Worm (Caenorhabditis elegans) whole organism, L3 larva: Measurements from ENCODE around the gene F54A3.6.

ENCODE experiments used
- R02D3.7 ChIP-seq: fragments of 150-350 bp; optimal IDR thresholded peaks from 2 replicates; lab custom pipeline; 2014; ENCODE audit warnings: missing biosample characterization, missing genetic modification characterization
- ZK546.5 ChIP-seq: sonication (generic microtip); optimal IDR thresholded peaks from 2 replicates; lab custom pipeline; 2017; ENCODE audit warnings: missing biosample characterization, missing genetic modification characterization
- ama-1 ChIP-seq: fragments of 150-350 bp; optimal IDR thresholded peaks from 2 replicates; lab custom pipeline; 2018
- ceh-16 ChIP-seq: sonication (generic microtip); optimal IDR thresholded peaks from 2 replicates; lab custom pipeline; 2017; ENCODE audit warnings: missing biosample characterization, missing genetic modification characterization
- ceh-28 ChIP-seq: fragments of 150-350 bp; optimal IDR thresholded peaks from 2 replicates; lab custom pipeline; 2014; ENCODE audit warnings: missing biosample characterization, missing genetic modification reagents, missing genetic modification characterization
- ceh-82 ChIP-seq: fragments of 150-350 bp; optimal IDR thresholded peaks from 2 replicates; lab custom pipeline; 2014; ENCODE audit warnings: missing biosample characterization, missing genetic modification characterization
- ceh-9 ChIP-seq: sonication (generic microtip); optimal IDR thresholded peaks from 2 replicates; lab custom pipeline; 2018; ENCODE audit warnings: missing biosample characterization, missing genetic modification characterization
- egl-27 ChIP-seq: sonication (generic microtip); optimal IDR thresholded peaks from 4 replicates; lab custom pipeline; 2017; ENCODE audit warnings: missing biosample characterization, missing genetic modification reagents, missing genetic modification characterization
- egl-5 ChIP-seq: fragments of 150-350 bp; optimal IDR thresholded peaks from 2 replicates; lab custom pipeline; 2017; ENCODE audit warnings: missing biosample characterization, missing genetic modification reagents, missing genetic modification characterization, inconsistent platforms
- elt-1 ChIP-seq: fragments of 150-350 bp; optimal IDR thresholded peaks from 2 replicates; lab custom pipeline; 2014; ENCODE audit warnings: missing biosample characterization, missing genetic modification characterization
- elt-2 ChIP-seq: sonication (generic microtip); optimal IDR thresholded peaks from 2 replicates; lab custom pipeline; 2016; ENCODE audit warnings: missing genetic modification reagents, mild to moderate bottlenecking, missing genetic modification characterization, missing compliant biosample characterization
- elt-3 ChIP-seq, 3 experiments: fragments of 150-350 bp in 1 of 3; sonication (generic microtip) in 2 of 3; optimal IDR thresholded peaks; 2 replicates in 2 of 3; 4 replicates in 1 of 3; lab custom pipeline; 2014 to 2017; ENCODE audit warnings: missing biosample characterization in 3 of 3, missing genetic modification characterization in 3 of 3
- fkh-2 ChIP-seq: fragments of 150-350 bp; optimal IDR thresholded peaks from 2 replicates; lab custom pipeline; 2014; ENCODE audit warnings: missing biosample characterization, missing genetic modification reagents, missing genetic modification characterization
- jun-1 ChIP-seq: fragments of 150-350 bp; optimal IDR thresholded peaks from 2 replicates; lab custom pipeline; 2014; ENCODE audit warnings: missing biosample characterization, missing genetic modification reagents, missing genetic modification characterization
- lin-15B ChIP-seq: fragments of 150-350 bp; optimal IDR thresholded peaks from 2 replicates; lab custom pipeline; 2014; ENCODE audit warnings: missing biosample characterization, missing genetic modification characterization
- lin-39 ChIP-seq: fragments of 150-350 bp; optimal IDR thresholded peaks from 2 replicates; lab custom pipeline; 2018; ENCODE audit warnings: missing biosample characterization, missing genetic modification reagents, missing genetic modification characterization
- lsy-12 ChIP-seq: sonication (generic microtip); optimal IDR thresholded peaks from 2 replicates; lab custom pipeline; 2016; ENCODE audit warnings: mild to moderate bottlenecking, missing genetic modification characterization, missing compliant biosample characterization
- mdl-1 ChIP-seq: fragments of 150-350 bp; optimal IDR thresholded peaks from 2 replicates; lab custom pipeline; 2014; ENCODE audit warnings: missing biosample characterization, missing genetic modification characterization
- mml-1 ChIP-seq: fragments of 150-350 bp; sonication (generic microtip); optimal IDR thresholded peaks from 3 replicates; lab custom pipeline; 2014; ENCODE audit warnings: missing biosample characterization, missing genetic modification characterization
- nfya-1 ChIP-seq: sonication (generic microtip); optimal IDR thresholded peaks from 2 replicates; lab custom pipeline; 2017; ENCODE audit warnings: missing genetic modification characterization, mild to moderate bottlenecking, missing compliant biosample characterization, antibody characterized with exemption, moderate library complexity; ENCODE audit not compliant: insufficient read depth
- nhr-11 ChIP-seq: fragments of 150-350 bp; optimal IDR thresholded peaks from 2 replicates; lab custom pipeline; 2014; ENCODE audit warnings: missing biosample characterization, missing genetic modification characterization
- nhr-23 ChIP-seq: fragments of 150-350 bp; optimal IDR thresholded peaks from 2 replicates; lab custom pipeline; 2014; ENCODE audit warnings: missing biosample characterization, missing genetic modification reagents, missing genetic modification characterization
- nhr-237 ChIP-seq: fragments of 150-350 bp; optimal IDR thresholded peaks from 2 replicates; lab custom pipeline; 2014; ENCODE audit warnings: missing biosample characterization, missing genetic modification characterization
- nhr-25 ChIP-seq: sonication (generic microtip); optimal IDR thresholded peaks from 2 replicates; lab custom pipeline; 2017; ENCODE audit warnings: missing biosample characterization, missing genetic modification characterization
- nhr-28 ChIP-seq: fragments of 150-350 bp; optimal IDR thresholded peaks from 2 replicates; lab custom pipeline; 2014; ENCODE audit warnings: missing biosample characterization, missing genetic modification characterization
- nhr-43 ChIP-seq: sonication (generic microtip); optimal IDR thresholded peaks from 2 replicates; lab custom pipeline; 2016; ENCODE audit warnings: mild to moderate bottlenecking, missing genetic modification characterization, missing compliant biosample characterization; ENCODE audit not compliant: poor library complexity, severe bottlenecking
- nhr-77 ChIP-seq: fragments of 150-350 bp; optimal IDR thresholded peaks from 2 replicates; lab custom pipeline; 2014; ENCODE audit warnings: missing biosample characterization, missing genetic modification characterization
- pha-4 ChIP-seq: fragments of 150-350 bp; optimal IDR thresholded peaks from 2 replicates; lab custom pipeline; 2014; ENCODE audit warnings: missing biosample characterization, missing genetic modification reagents, missing genetic modification characterization
- pqm-1 ChIP-seq: fragments of 150-350 bp; optimal IDR thresholded peaks from 2 replicates; lab custom pipeline; 2017; ENCODE audit warnings: missing biosample characterization, missing genetic modification characterization, inconsistent platforms
- sea-2 ChIP-seq: fragments of 150-350 bp; sonication (generic microtip); optimal IDR thresholded peaks from 4 replicates; lab custom pipeline; 2014; ENCODE audit warnings: missing biosample characterization, missing genetic modification reagents, missing genetic modification characterization
- skn-1 ChIP-seq: fragments of 150-350 bp; optimal IDR thresholded peaks from 2 replicates; lab custom pipeline; 2014; ENCODE audit warnings: missing biosample characterization, missing genetic modification characterization
- snpc-4 ChIP-seq: fragments of 150-350 bp; optimal IDR thresholded peaks from 2 replicates; lab custom pipeline; 2014; ENCODE audit warnings: missing biosample characterization, missing genetic modification characterization
- unc-39 ChIP-seq: sonication (generic microtip); optimal IDR thresholded peaks from 4 replicates; lab custom pipeline; 2017; ENCODE audit warnings: missing biosample characterization, missing genetic modification characterization
- unc-62 ChIP-seq: fragments of 150-350 bp; sonication (generic microtip); optimal IDR thresholded peaks from 4 replicates; lab custom pipeline; 2014; ENCODE audit warnings: missing biosample characterization, missing genetic modification reagents, missing genetic modification characterization
- zag-1 ChIP-seq: fragments of 150-350 bp; optimal IDR thresholded peaks from 2 replicates; lab custom pipeline; 2014; ENCODE audit warnings: missing biosample characterization, missing genetic modification characterization
- ztf-11 ChIP-seq: fragments of 150-350 bp; optimal IDR thresholded peaks from 2 replicates; lab custom pipeline; 2014; ENCODE audit warnings: missing biosample characterization, missing genetic modification characterization
- ztf-4 ChIP-seq: fragments of 150-350 bp; optimal IDR thresholded peaks from 2 replicates; lab custom pipeline; 2014; ENCODE audit warnings: missing biosample characterization, missing genetic modification characterization

The F54A3.6 gene

DNA sequence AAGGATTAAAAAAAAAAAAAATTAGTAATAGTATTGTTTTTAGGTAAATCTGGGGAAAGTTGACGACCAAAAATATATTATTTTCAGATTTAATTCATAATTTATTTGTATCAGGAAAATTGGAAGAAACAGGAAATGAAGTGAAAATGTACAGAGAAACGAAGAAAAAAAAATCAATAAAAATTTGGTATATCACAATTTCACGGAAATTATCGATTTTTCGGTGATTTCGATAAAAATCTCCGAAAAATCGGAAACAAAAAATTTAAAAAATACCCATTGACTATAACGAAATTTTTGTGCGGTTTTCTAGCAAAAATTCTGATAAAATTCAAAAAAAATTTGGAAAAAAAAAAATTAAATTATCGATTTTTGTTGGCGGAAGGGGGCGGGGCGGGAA, 40.0 kb downstream of the F54A3.6 start:
- no peak for TF ChIP-seq fkh-2 (tag; lab: Kevin White, UChicago)
- no peak for TF ChIP-seq unc-39 (tag; lab: Kevin White, UChicago)
- TF ChIP-seq sea-2 (GFP tag; lab: Kevin White, UChicago): no peak
- TF ChIP-seq ceh-28: peak; percentile 80
- no peak for TF ChIP-seq nhr-25 (tag; lab: Kevin White, UChicago)
- TF ChIP-seq nhr-77 (tag; lab: Kevin White, UChicago): no peak

DNA sequence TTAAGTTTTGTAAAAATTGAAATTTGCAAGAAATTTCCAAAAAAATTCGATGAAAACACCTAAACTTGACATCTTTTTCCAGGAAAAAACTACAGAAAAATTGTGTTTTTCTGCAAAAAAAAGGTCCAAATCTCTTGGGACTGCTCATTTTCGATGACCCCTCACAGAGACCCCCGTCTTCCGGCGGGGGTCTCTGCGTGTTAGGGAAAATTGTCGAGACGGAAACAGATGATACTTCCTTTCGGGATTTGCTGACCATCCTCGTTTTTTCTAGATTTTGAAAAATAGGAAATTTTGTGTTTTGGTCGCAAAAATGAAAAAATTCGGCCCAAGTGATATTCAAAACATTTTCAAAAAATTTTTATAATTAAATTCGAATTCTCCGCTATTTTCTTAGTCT, 40.9 kb downstream of the F54A3.6 start:
- TF ChIP-seq nfya-1 (tag; lab: Kevin White, UChicago): peak; percentile 2
- TF ChIP-seq nhr-43 (tag; lab: Kevin White, UChicago): no peak
- TF ChIP-seq lin-39: peak; percentile 54

DNA sequence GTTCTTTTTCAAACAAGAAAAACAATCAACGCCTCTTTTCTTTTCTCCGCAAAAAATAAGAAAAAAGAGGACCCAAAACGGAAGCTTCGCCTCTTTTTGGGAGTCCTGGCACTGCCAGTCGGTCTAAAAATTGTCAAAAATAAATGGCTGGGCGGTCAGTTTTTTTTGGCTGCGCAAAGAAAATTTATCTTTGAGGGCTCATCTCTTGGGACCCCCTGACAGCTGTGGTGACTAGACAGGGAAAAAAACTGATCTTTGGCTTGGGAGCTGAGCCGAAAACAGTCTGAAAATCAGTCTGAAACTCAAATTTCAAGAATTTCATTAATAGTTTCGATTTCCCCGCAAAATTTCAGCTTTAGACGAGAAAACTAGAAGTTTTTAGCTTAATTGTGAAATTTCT, 41.7 kb downstream of the F54A3.6 start:
- TF ChIP-seq nhr-43 (tag; lab: Kevin White, UChicago) (no peak), ceh-28 (no peak), egl-5 (tag; lab: Kevin White, UChicago) (no peak), R02D3.7 (tag; lab: Kevin White, UChicago) (no peak), unc-39 (tag; lab: Kevin White, UChicago) (no peak), elt-1 (tag; lab: Kevin White, UChicago) (no peak), ceh-9 (tag; lab: Kevin White, UChicago) (no peak), unc-62 (GFP tag; lab: Kevin White, UChicago) (no peak), sea-2 (GFP tag; lab: Kevin White, UChicago) (no peak), elt-3 (tag; optimal IDR thresholded peaks at IDR 0.05; lab: Kevin White, UChicago) (no peak), zag-1 (tag; lab: Kevin White, UChicago) (no peak), snpc-4 (tag; lab: Kevin White, UChicago) (no peak), ZK546.5 (tag; lab: Kevin White, UChicago) (no peak), mml-1 (no peak), nfya-1 (tag; lab: Kevin White, UChicago) (no peak), ama-1 (lab: Kevin White, UChicago) (no peak)

DNA sequence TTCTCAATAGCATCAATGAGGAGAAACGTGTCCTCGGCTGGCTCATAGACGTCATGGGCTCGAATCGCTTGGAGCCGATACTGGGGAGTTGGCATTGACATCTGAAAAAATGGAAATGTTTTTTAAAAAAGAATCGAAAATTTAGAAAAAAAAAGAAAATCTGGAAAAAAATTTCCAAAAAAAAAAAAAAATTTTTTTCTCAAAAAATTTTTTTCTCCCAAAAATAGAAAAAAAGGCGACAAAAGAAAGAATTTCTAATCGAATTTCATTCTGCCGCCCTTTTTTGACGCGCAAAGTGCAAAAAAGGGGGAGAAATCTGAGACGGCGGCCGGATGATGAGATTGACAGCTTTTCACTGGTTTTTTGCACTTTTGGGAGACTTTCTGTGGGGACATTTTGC, 42.9 kb downstream of the F54A3.6 start, which contains the start of gene mtq-2:
TSS of gene mtq-2 (minus strand) at position 101 of the 400 bp plus-strand sequence.
- TF ChIP-seq ZK546.5 (tag; lab: Kevin White, UChicago) (no peak), elt-2 (tag; lab: Kevin White, UChicago) (no peak), egl-27 (tag; lab: Kevin White, UChicago) (no peak), ama-1 (lab: Kevin White, UChicago) (no peak), mml-1 (no peak), lsy-12 (tag; lab: Kevin White, UChicago) (no peak), nhr-23 (tag; lab: Kevin White, UChicago) (no peak), skn-1 (tag; lab: Kevin White, UChicago) (no peak), nhr-11 (no peak), unc-62 (GFP tag; lab: Kevin White, UChicago) (no peak), elt-1 (tag; lab: Kevin White, UChicago) (no peak), mdl-1 (tag; lab: Kevin White, UChicago) (no peak), egl-5 (tag; lab: Kevin White, UChicago) (no peak), lin-15B (tag; lab: Kevin White, UChicago) (no peak), ceh-82 (tag; lab: Kevin White, UChicago) (no peak), R02D3.7 (tag; lab: Kevin White, UChicago) (no peak)

DNA sequence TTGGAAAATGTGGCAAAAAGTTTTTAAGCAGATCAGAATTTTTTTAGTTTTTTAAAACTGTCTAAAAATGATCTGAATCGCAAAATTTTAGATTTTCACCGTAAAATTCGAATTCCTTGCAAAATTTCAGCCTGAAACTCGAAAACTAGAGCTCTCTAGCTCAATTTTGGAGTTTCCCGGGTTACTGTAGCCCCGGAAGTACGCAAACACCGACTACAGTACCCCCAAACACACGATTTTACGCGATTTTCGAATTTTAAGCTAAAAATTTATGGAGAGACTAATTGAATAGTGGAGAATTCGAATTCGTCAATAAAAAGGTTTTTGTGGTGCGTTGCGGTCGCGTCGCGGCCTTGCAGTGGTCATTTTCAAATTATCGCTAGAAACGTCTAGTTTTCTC, 45.5 kb downstream of the F54A3.6 start:
- TF ChIP-seq egl-27 (tag; lab: Kevin White, UChicago): no peak
- TF ChIP-seq ceh-16 (tag; lab: Kevin White, UChicago): no peak
- TF ChIP-seq zag-1 (tag; lab: Kevin White, UChicago): no peak
- no peak for TF ChIP-seq snpc-4 (tag; lab: Kevin White, UChicago)
- TF ChIP-seq ztf-4 (tag; lab: Kevin White, UChicago): no peak
- no peak for TF ChIP-seq unc-39 (tag; lab: Kevin White, UChicago)
- no peak for TF ChIP-seq egl-5 (tag; lab: Kevin White, UChicago)
- no peak for TF ChIP-seq nfya-1 (tag; lab: Kevin White, UChicago)
- TF ChIP-seq pqm-1 (tag; lab: Kevin White, UChicago): no peak
- no peak for TF ChIP-seq nhr-237 (tag; lab: Kevin White, UChicago)
- TF ChIP-seq ztf-11 (tag; lab: Kevin White, UChicago): no peak
- TF ChIP-seq skn-1 (tag; lab: Kevin White, UChicago): no peak
- no peak for TF ChIP-seq pha-4 (tag; lab: Kevin White, UChicago)
- TF ChIP-seq jun-1 (tag; lab: Kevin White, UChicago): no peak
- TF ChIP-seq nhr-28 (tag; lab: Kevin White, UChicago): no peak
- no peak for TF ChIP-seq nhr-11
- no peak for TF ChIP-seq elt-1 (tag; lab: Kevin White, UChicago)
